Worm (Caenorhabditis elegans): ENCODE results near the gene fask-1.

- no peak for TF ChIP-seq ceh-2 (tag; optimal IDR thresholded peaks at IDR 0.05)
- no peak for TF ChIP-seq tbx-7 (tag; optimal IDR thresholded peaks at IDR 0.05)
- TF ChIP-seq pag-3 (tag; optimal IDR thresholded peaks at IDR 0.05; ENCODE audit: borderline replicate concordance), result no peak
- no peak for TF ChIP-seq nfya-1 (tag; optimal IDR thresholded peaks at IDR 0.05)
- no peak for TF ChIP-seq nhr-11 (tag; optimal IDR thresholded peaks at IDR 0.05)
- TF ChIP-seq che-1 (tag; optimal IDR thresholded peaks at IDR 0.05), result no peak
- TF ChIP-seq hlh-13 (GFP tag; optimal IDR thresholded peaks at IDR 0.05), result no peak
- TF ChIP-seq ref-2 (tag; optimal IDR thresholded peaks at IDR 0.05), result no peak
Observed at ce11 chrIV:13095462-13095861, 5.1 kb upstream of the fask-1 start, which contains the start of gene rfc-3.
